Fruit fly (Drosophila melanogaster): Measurements from ENCODE around the gene CG31301.
A peak's percentile ranks its signal among the peaks of the same experiment; 100 is the strongest.

DNA sequence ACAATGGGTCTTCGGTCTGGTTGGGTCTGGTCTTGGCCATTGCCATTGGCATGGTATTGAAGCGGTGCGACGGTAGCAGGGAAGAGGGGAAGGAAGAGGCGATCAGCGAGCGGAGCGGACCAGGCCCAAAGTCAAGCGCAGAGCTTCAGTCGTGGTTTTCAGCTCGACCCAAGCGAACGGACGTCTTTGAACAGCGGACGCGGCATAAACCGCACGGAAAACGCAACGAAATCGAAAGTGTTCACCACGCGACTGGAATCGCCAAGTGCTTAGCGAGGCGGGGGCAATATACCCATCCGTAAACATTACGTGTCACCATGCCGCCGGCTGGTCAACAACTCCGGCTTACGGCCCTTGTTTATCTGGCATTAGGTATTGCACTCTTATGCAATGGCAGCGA, 29.7 kb upstream of the CG31301 start, which contains the start of gene CG14866:
- no peak for TF ChIP-seq psq (GFP tag; optimal IDR thresholded peaks at IDR 0.05)
- no peak for TF ChIP-seq CG14441 (GFP tag; IDR thresholded peaks at IDR 0.05)
- TF ChIP-seq HLH4C (GFP tag; IDR thresholded peaks at IDR 0.05; ENCODE audit: partially characterized antibody): 0 out of 3 replicates have a peak, but pooled peaks have one; percentile 29
- TF ChIP-seq sob (GFP tag; IDR thresholded peaks at IDR 0.05): no peak
- TF ChIP-seq insv (GFP tag; optimal IDR thresholded peaks at IDR 0.05): no peak
- TF ChIP-seq en (GFP tag; optimal IDR thresholded peaks at IDR 0.05): no peak
- TF ChIP-seq CG7928 (GFP tag; optimal IDR thresholded peaks at IDR 0.05): no peak
- TF ChIP-seq CG2875 (GFP tag; optimal IDR thresholded peaks at IDR 0.05): no peak
- no peak for TF ChIP-seq CkIIα-i1 (GFP tag; IDR thresholded peaks at IDR 0.05)
- no peak for TF ChIP-seq CG16863 (GFP tag; optimal IDR thresholded peaks at IDR 0.05)
- TF ChIP-seq CG13775 (GFP tag; optimal IDR thresholded peaks at IDR 0.05): no peak
- no peak for TF ChIP-seq bab2 (GFP tag; optimal IDR thresholded peaks at IDR 0.05)
